Fruit fly (Drosophila melanogaster) whole organism, adult: ENCODE data around the gene CG6567.

ENCODE experiments used
- Clk ChIP-seq: fragments of 200-800 bp; sonication (Bioruptor generic); optimal IDR thresholded peaks from 2 replicates; lab custom pipeline; 2017; ENCODE audit warnings: missing biosample characterization, missing genetic modification characterization
- cnc ChIP-seq, 2 experiments: fragments of >200 bp; optimal IDR thresholded peaks; 2 replicates each; lab custom pipeline; 2017

DNA sequence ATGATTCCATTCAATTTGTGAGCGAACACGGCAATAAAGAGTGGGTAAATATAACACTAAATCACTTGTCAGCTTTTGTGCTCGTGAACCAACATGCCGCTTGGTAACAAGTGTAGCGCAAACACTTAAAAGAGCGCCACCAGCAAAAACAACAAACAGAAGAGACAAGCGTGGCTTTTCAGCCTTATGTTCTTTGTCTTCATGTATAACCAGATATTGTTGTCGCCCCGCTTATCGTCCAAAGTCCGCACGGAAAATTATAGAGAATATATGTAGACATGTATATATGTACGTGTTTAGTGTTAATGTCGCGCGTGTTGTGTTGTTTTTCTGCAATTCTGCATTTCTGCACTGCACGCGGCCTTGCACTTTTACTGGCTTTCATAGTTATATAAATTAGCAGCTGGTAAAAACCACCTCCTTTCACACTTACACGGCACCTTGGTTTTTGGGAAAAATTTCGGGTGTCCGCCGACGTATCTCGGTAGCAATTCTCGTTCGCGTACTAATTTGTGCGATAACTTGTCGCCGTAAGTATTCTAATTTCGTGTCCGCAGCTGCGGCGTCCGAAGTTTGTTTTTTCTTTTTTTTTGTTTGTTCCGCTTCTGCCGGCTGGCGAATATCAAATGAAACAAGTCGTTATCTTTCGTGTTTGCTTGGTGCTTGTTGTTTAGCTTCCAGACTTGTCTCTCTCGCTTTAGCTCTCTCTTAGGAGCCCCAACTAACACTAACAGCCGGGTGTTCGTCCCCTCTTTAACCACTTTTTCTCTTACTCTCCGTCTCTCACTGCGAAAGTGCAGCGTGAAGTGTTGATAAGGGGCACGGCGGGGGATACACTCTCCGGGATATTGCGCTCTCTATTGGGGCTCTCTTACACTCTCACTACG is 34.6 kb upstream of the CG6567 start:
- TF ChIP-seq cnc (optimal IDR thresholded peaks at IDR 0.05; lab: Kevin White, UChicago) (no peak), Clk (GFP tag; lab: Kevin White, UChicago) (peak; percentile 56)
